Worm (Caenorhabditis elegans) whole organism, L2 larva: ENCODE results near the gene pot-1.

Experiments
- C34F6.9 ChIP-seq: fragments of 150-350 bp; optimal IDR thresholded peaks from 2 replicates; lab custom pipeline; 2014; ENCODE audit warnings: missing biosample characterization, missing genetic modification characterization
- ZK546.5 ChIP-seq: sonication (generic microtip); optimal IDR thresholded peaks from 2 replicates; lab custom pipeline; 2017; ENCODE audit warnings: missing biosample characterization, missing genetic modification characterization
- aly-2 ChIP-seq: fragments of 150-350 bp; optimal IDR thresholded peaks from 2 replicates; lab custom pipeline; 2014; ENCODE audit warnings: missing biosample characterization, missing genetic modification characterization
- ama-1 ChIP-seq: fragments of 150-350 bp; optimal IDR thresholded peaks from 2 replicates; lab custom pipeline; 2018; ENCODE audit warnings: inconsistent platforms
- blmp-1 ChIP-seq: sonication (generic microtip); optimal IDR thresholded peaks from 2 replicates; lab custom pipeline; 2017; ENCODE audit warnings: missing genetic modification characterization, mild to moderate bottlenecking, missing compliant biosample characterization, antibody characterized with exemption, moderate library complexity; ENCODE audit not compliant: insufficient read depth
- elt-3 ChIP-seq: sonication (generic microtip); optimal IDR thresholded peaks from 2 replicates; lab custom pipeline; 2017; ENCODE audit warnings: missing biosample characterization, missing genetic modification characterization
- lin-39 ChIP-seq: fragments of 150-350 bp; optimal IDR thresholded peaks from 2 replicates; lab custom pipeline; 2014; ENCODE audit warnings: missing biosample characterization, missing genetic modification reagents, missing genetic modification characterization
- nhr-11 ChIP-seq: fragments of 150-350 bp; optimal IDR thresholded peaks from 2 replicates; lab custom pipeline; 2014; ENCODE audit warnings: missing biosample characterization, missing genetic modification characterization
- nhr-12 ChIP-seq: fragments of 150-350 bp; optimal IDR thresholded peaks from 2 replicates; lab custom pipeline; 2014; ENCODE audit warnings: missing biosample characterization, missing genetic modification characterization
- nhr-25 ChIP-seq: fragments of 150-350 bp; sonication (generic microtip); optimal IDR thresholded peaks from 3 replicates; lab custom pipeline; 2014; ENCODE audit warnings: missing biosample characterization, missing genetic modification characterization
- nhr-77 ChIP-seq: fragments of 150-350 bp; optimal IDR thresholded peaks from 2 replicates; lab custom pipeline; 2014; ENCODE audit warnings: missing biosample characterization, missing genetic modification characterization
- ztf-1 ChIP-seq: fragments of 200-800 bp; sonication (Bioruptor generic); conservative IDR thresholded peaks from 2 replicates; pipeline ENCODE4 v1.3.6; 2022; ENCODE audit warnings: missing genetic modification characterization, missing compliant biosample characterization
- ztf-11 ChIP-seq: sonication (generic microtip); optimal IDR thresholded peaks from 2 replicates; lab custom pipeline; 2017; ENCODE audit warnings: missing biosample characterization, missing genetic modification characterization
- ztf-4 ChIP-seq: fragments of 150-350 bp; optimal IDR thresholded peaks from 2 replicates; lab custom pipeline; 2014; ENCODE audit warnings: missing biosample characterization, missing genetic modification characterization

- TF ChIP-seq nhr-77 (tag; lab: Kevin White, UChicago) (no peak), nhr-12 (no peak), ztf-1 (GFP tag; lab: Robert Waterston, UW) (no peak), ztf-4 (tag; lab: Kevin White, UChicago) (no peak), elt-3 (tag; lab: Kevin White, UChicago) (no peak), ZK546.5 (no peak), C34F6.9 (tag; lab: Kevin White, UChicago) (no peak), aly-2 (tag; lab: Kevin White, UChicago) (no peak), nhr-25 (tag; lab: Kevin White, UChicago) (no peak), ztf-11 (no peak), blmp-1 (tag; lab: Kevin White, UChicago) (no peak), ama-1 (lab: Kevin White, UChicago) (no peak), nhr-11 (tag; lab: Kevin White, UChicago) (no peak), lin-39 (no peak)
Observed at ce11 chrIII:7103940-7104440, 29.5 kb downstream of the pot-1 start, which contains the start of gene cpg-2.
